Worm (Caenorhabditis elegans) whole organism, young adult: ENCODE results near the gene hrpl-1.

Source experiments
- F33H1.4 ChIP-seq: fragments of 200-800 bp; sonication (Bioruptor generic); IDR thresholded peaks from 2 replicates; pipeline ENCODE4 v1.3.6; 2022; ENCODE audit warnings: missing genetic modification reagents, missing genetic modification characterization, missing compliant biosample characterization
- Y53G8AR.9 ChIP-seq: fragments of 200-800 bp; sonication (Bioruptor generic); conservative IDR thresholded peaks from 2 replicates; pipeline ENCODE4 v1.3.6; 2022; ENCODE audit warnings: missing genetic modification reagents, missing genetic modification characterization, missing compliant biosample characterization
- Y95B8A.8 ChIP-seq: fragments of 200-800 bp; sonication (Bioruptor generic); IDR thresholded peaks from 2 replicates; pipeline ENCODE4 v1.3.6; 2022; ENCODE audit warnings: missing genetic modification reagents, missing genetic modification characterization, missing compliant biosample characterization
- ama-1 ChIP-seq, 3 experiments: fragments of 150-350 bp in 1 of 3; sonication (generic microtip) in 2 of 3; optimal IDR thresholded peaks; 2 replicates each; lab custom pipeline; 2014 to 2018; ENCODE audit warnings: missing biosample characterization in 2 of 3, missing genetic modification characterization in 2 of 3, missing genetic modification reagents in 2 of 3
- aptf-3 ChIP-seq: fragments of 200-800 bp; sonication (Bioruptor generic); IDR thresholded peaks from 2 replicates; pipeline ENCODE4 v1.3.6; 2022; ENCODE audit warnings: missing genetic modification characterization, missing compliant biosample characterization
- atf-7 ChIP-seq: sonication (generic microtip); optimal IDR thresholded peaks from 2 replicates; lab custom pipeline; 2017; ENCODE audit warnings: mild to moderate bottlenecking, missing genetic modification characterization, missing compliant biosample characterization
- athp-1 ChIP-seq: sonication (generic microtip); optimal IDR thresholded peaks from 2 replicates; lab custom pipeline; 2017; ENCODE audit warnings: mild to moderate bottlenecking, missing genetic modification characterization, missing compliant biosample characterization
- ceh-27 ChIP-seq: fragments of 200-800 bp; sonication (Bioruptor generic); optimal IDR thresholded peaks from 2 replicates; lab custom pipeline; 2018; ENCODE audit warnings: mild to moderate bottlenecking, missing genetic modification characterization, moderate library complexity, missing compliant biosample characterization
- ceh-79 ChIP-seq: sonication (generic microtip); optimal IDR thresholded peaks from 2 replicates; lab custom pipeline; 2017; ENCODE audit warnings: mild to moderate bottlenecking, missing genetic modification characterization, missing compliant biosample characterization
- ceh-91 ChIP-seq: fragments of 200-800 bp; sonication (Bioruptor generic); IDR thresholded peaks from 2 replicates; pipeline ENCODE4 v1.3.6; 2022; ENCODE audit warnings: missing genetic modification reagents, missing genetic modification characterization, missing compliant biosample characterization
- chd-7 ChIP-seq: sonication (generic microtip); optimal IDR thresholded peaks from 2 replicates; lab custom pipeline; 2016; ENCODE audit warnings: mild to moderate bottlenecking, missing genetic modification characterization, moderate library complexity, missing compliant biosample characterization
- dox-1 ChIP-seq: fragments of 200-800 bp; sonication (Bioruptor generic); IDR thresholded peaks from 2 replicates; pipeline ENCODE4 v1.3.6; 2022; ENCODE audit warnings: missing genetic modification reagents, missing genetic modification characterization, missing compliant biosample characterization
- egl-18 ChIP-seq: fragments of 200-800 bp; sonication (Bioruptor generic); IDR thresholded peaks from 2 replicates; pipeline ENCODE4 v1.3.6; 2022; ENCODE audit warnings: missing genetic modification reagents, missing genetic modification characterization, missing compliant biosample characterization
- egrh-3 ChIP-seq: fragments of 200-800 bp; sonication (Bioruptor generic); IDR thresholded peaks from 2 replicates; pipeline ENCODE4 v1.3.6; 2022; ENCODE audit warnings: missing genetic modification reagents, missing genetic modification characterization, missing compliant biosample characterization
- ekl-4 ChIP-seq: fragments of 200-800 bp; sonication (Bioruptor generic); IDR thresholded peaks from 2 replicates; pipeline ENCODE4 v1.3.6; 2022; ENCODE audit warnings: missing genetic modification reagents, missing genetic modification characterization, missing compliant biosample characterization
- ets-4 ChIP-seq: fragments of 200-800 bp; sonication (Bioruptor generic); optimal IDR thresholded peaks from 2 replicates; lab custom pipeline; 2018; ENCODE audit warnings: mild to moderate bottlenecking, missing genetic modification characterization, missing compliant biosample characterization
- hlh-26 ChIP-seq: fragments of 200-800 bp; sonication (Bioruptor generic); conservative IDR thresholded peaks from 2 replicates; pipeline ENCODE4 v1.3.6; 2022; ENCODE audit warnings: missing genetic modification reagents, missing genetic modification characterization, missing compliant biosample characterization
- hmg-1.2 ChIP-seq: fragments of 200-800 bp; sonication (Bioruptor generic); IDR thresholded peaks from 2 replicates; pipeline ENCODE4 v1.3.6; 2022; ENCODE audit warnings: missing genetic modification reagents, missing genetic modification characterization, missing compliant biosample characterization
- hrde-1 ChIP-seq: sonication (generic microtip); optimal IDR thresholded peaks from 2 replicates; lab custom pipeline; 2016; ENCODE audit warnings: missing genetic modification characterization, mild to moderate bottlenecking, missing compliant biosample characterization, moderate library complexity, missing genotype, missing genetic modification reagents, borderline replicate concordance
- let-607 ChIP-seq, 2 experiments: fragments of 200-800 bp in 1 of 2; sonication (Bioruptor generic) in 1 of 2; sonication (generic microtip) in 1 of 2; optimal IDR thresholded peaks; 2 replicates each; lab custom pipeline; 2016 to 2018; ENCODE audit warnings: mild to moderate bottlenecking in 2 of 2, missing compliant biosample characterization in 2 of 2, missing genetic modification characterization in 2 of 2, moderate library complexity in 2 of 2, missing genotype in 1 of 2
- lin-54 ChIP-seq: fragments of 200-800 bp; sonication (Bioruptor generic); optimal IDR thresholded peaks from 2 replicates; lab custom pipeline; 2018; ENCODE audit warnings: mild to moderate bottlenecking, missing genetic modification characterization, missing compliant biosample characterization
- lir-1 ChIP-seq: fragments of 200-800 bp; sonication (Bioruptor generic); conservative IDR thresholded peaks from 2 replicates; pipeline ENCODE4 v1.3.6; 2022; ENCODE audit warnings: missing genetic modification reagents, missing genetic modification characterization, missing compliant biosample characterization
- lsl-1 ChIP-seq: fragments of 200-800 bp; sonication (Bioruptor generic); optimal IDR thresholded peaks from 2 replicates; lab custom pipeline; 2018; ENCODE audit warnings: mild to moderate bottlenecking, missing genetic modification characterization, moderate library complexity, missing compliant biosample characterization
- madf-10 ChIP-seq: sonication (generic microtip); optimal IDR thresholded peaks from 2 replicates; lab custom pipeline; 2016; ENCODE audit warnings: mild to moderate bottlenecking, missing genetic modification characterization, missing compliant biosample characterization
- madf-3 ChIP-seq: fragments of 200-800 bp; sonication (Bioruptor generic); IDR thresholded peaks from 2 replicates; pipeline ENCODE4 v1.3.6; 2022; ENCODE audit warnings: missing genetic modification reagents, missing genetic modification characterization, missing compliant biosample characterization
- madf-6 ChIP-seq: fragments of 200-800 bp; sonication (Bioruptor generic); IDR thresholded peaks from 2 replicates; pipeline ENCODE4 v1.3.6; 2022; ENCODE audit warnings: missing genetic modification reagents, missing genetic modification characterization, missing compliant biosample characterization
- madf-8 ChIP-seq: fragments of 200-800 bp; sonication (Bioruptor generic); conservative IDR thresholded peaks from 2 replicates; pipeline ENCODE4 v1.3.6; 2022; ENCODE audit warnings: missing genetic modification reagents, missing genetic modification characterization, missing compliant biosample characterization
- mcd-1 ChIP-seq: fragments of 200-800 bp; sonication (Bioruptor generic); IDR thresholded peaks from 2 replicates; pipeline ENCODE4 v1.3.6; 2022; ENCODE audit warnings: missing genetic modification reagents, missing genetic modification characterization, missing compliant biosample characterization
- mes-4 ChIP-seq: sonication (generic microtip); optimal IDR thresholded peaks from 2 replicates; lab custom pipeline; 2016; ENCODE audit warnings: missing genotype, missing genetic modification characterization, missing compliant biosample characterization
- nhr-120 ChIP-seq: fragments of 200-800 bp; sonication (Bioruptor generic); IDR thresholded peaks from 2 replicates; pipeline ENCODE4 v1.3.6; 2022; ENCODE audit warnings: missing genetic modification characterization, missing compliant biosample characterization
- nhr-80 ChIP-seq: sonication (generic microtip); optimal IDR thresholded peaks from 2 replicates; lab custom pipeline; 2016; ENCODE audit warnings: missing genetic modification characterization, missing compliant biosample characterization
- pbrm-1 ChIP-seq: fragments of 200-800 bp; sonication (Bioruptor generic); IDR thresholded peaks from 2 replicates; pipeline ENCODE4 v1.3.6; 2022; ENCODE audit warnings: missing genetic modification reagents, missing genetic modification characterization, missing compliant biosample characterization
- pha-4 ChIP-seq: fragments of 150-350 bp; sonication (generic microtip); optimal IDR thresholded peaks from 2 replicates; lab custom pipeline; 2014; ENCODE audit warnings: missing biosample characterization, missing genetic modification reagents, missing genetic modification characterization
- repo-1 ChIP-seq: sonication (generic microtip); optimal IDR thresholded peaks from 2 replicates; lab custom pipeline; 2017; ENCODE audit warnings: mild to moderate bottlenecking, missing genetic modification characterization, missing compliant biosample characterization
- sdz-38 ChIP-seq: sonication (generic microtip); optimal IDR thresholded peaks from 2 replicates; lab custom pipeline; 2016; ENCODE audit warnings: missing genotype, missing genetic modification characterization, missing compliant biosample characterization
- snpc-1.1 ChIP-seq: sonication (generic microtip); optimal IDR thresholded peaks from 2 replicates; lab custom pipeline; 2017; ENCODE audit warnings: missing genetic modification characterization, mild to moderate bottlenecking, missing compliant biosample characterization, antibody characterized with exemption, moderate library complexity, missing genotype, missing genetic modification reagents; ENCODE audit not compliant: insufficient read depth
- snpc-1.3 ChIP-seq: sonication (generic microtip); optimal IDR thresholded peaks from 2 replicates; lab custom pipeline; 2017; ENCODE audit warnings: missing genetic modification characterization, mild to moderate bottlenecking, missing compliant biosample characterization, antibody characterized with exemption, moderate library complexity, missing genotype, missing genetic modification reagents; ENCODE audit not compliant: insufficient read depth
- snpc-3.4 ChIP-seq: sonication (generic microtip); optimal IDR thresholded peaks from 2 replicates; lab custom pipeline; 2017; ENCODE audit warnings: missing genetic modification characterization, mild to moderate bottlenecking, missing compliant biosample characterization, antibody characterized with exemption, moderate library complexity, missing genotype, missing genetic modification reagents
- snpc-4 ChIP-seq, 5 experiments: fragments of 150-350 bp in 1 of 5; sonication (generic microtip) in 4 of 5; optimal IDR thresholded peaks; 2 replicates each; lab custom pipeline; 2014 to 2018; ENCODE audit warnings: missing genetic modification characterization in 5 of 5, missing biosample characterization in 3 of 5, antibody characterized with exemption in 2 of 5, mild to moderate bottlenecking in 2 of 5, missing compliant biosample characterization in 2 of 5, missing genotype in 2 of 5, moderate library complexity in 2 of 5, missing genetic modification reagents in 1 of 5
- somi-1 ChIP-seq: fragments of 200-800 bp; sonication (Bioruptor generic); optimal IDR thresholded peaks from 2 replicates; lab custom pipeline; 2018; ENCODE audit warnings: mild to moderate bottlenecking, missing genetic modification characterization, missing compliant biosample characterization
- zfh-2 ChIP-seq: fragments of 200-800 bp; sonication (Bioruptor generic); conservative IDR thresholded peaks from 2 replicates; pipeline ENCODE4 v1.3.6; 2022; ENCODE audit warnings: missing genetic modification reagents, missing genetic modification characterization, missing compliant biosample characterization
- zim-3 ChIP-seq: sonication (generic microtip); optimal IDR thresholded peaks from 2 replicates; lab custom pipeline; 2017; ENCODE audit warnings: mild to moderate bottlenecking, missing genetic modification characterization, moderate library complexity, missing compliant biosample characterization

The hrpl-1 gene

DNA sequence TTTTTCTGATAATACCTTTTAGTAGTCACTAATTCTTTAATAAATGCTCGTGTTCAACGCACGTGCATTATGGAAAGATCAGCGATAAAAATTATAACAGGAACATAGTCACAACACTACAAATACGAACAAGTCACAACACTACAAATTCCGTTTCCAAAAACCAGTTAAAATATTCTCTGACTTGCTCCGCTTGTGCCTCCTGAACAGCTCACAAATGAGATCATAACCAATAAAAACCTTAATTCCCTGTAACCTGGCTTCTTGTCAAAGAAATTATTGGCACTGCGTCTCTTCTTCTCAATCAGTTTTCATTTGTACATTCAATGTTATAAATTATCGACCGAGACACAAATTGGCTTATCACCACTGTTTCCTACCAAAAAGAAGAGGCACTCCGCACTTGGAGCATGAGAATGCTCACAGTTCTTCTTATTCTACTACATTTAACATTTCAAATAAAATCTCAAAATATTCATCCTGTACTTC, 20.9 kb downstream of the hrpl-1 start, which contains the start of gene B0252.1:
Gene B0252.1, plus strand, starts transcription at position 318 of the 489 bp plus-strand sequence.
- no peak for TF ChIP-seq nhr-120 (GFP tag; lab: Robert Waterston, UW)
- TF ChIP-seq nhr-80 (tag; lab: Kevin White, UChicago) = peak; percentile 77

DNA sequence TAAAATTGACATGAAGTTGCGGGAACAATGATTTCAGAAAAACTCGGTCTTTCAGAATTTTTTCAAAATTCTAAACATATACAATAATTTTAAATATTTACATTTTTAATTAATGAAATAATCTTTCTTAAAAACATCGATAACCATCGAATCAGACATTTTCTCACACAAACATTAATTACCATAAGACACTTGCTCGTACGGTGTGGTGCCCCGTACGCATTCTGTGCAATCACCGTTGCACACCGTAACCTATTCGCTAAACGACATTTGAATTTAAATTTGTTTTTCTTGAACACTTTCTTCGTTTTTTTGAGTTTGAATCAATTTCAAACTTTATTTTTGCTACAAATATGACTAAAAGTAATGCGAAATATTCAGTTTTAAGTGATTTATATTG, 25.3 kb downstream of the hrpl-1 start:
- TF ChIP-seq aptf-3 = no peak
- TF ChIP-seq nhr-80 (tag; lab: Kevin White, UChicago) = no peak
- TF ChIP-seq ama-1 (optimal IDR thresholded peaks at IDR 0.05; lab: Kevin White, UChicago) = no peak
- TF ChIP-seq ama-1 (GFP tag; optimal IDR thresholded peaks at IDR 0.05; lab: Kevin White, UChicago) = no peak
- 0 out of 2 replicates have a peak, but pooled peaks have one; percentile 29 for TF ChIP-seq ceh-91
- no peak for TF ChIP-seq ekl-4 (GFP tag; lab: Robert Waterston, UW)
- TF ChIP-seq madf-8 (GFP tag; lab: Robert Waterston, UW) = 0 out of 2 replicates have a peak, but pooled peaks have one; percentile 7
- no peak for TF ChIP-seq repo-1 (tag; lab: Kevin White, UChicago)
- no peak for TF ChIP-seq somi-1
- peak; percentile 90 for TF ChIP-seq athp-1 (tag; lab: Kevin White, UChicago)
- no peak for TF ChIP-seq zfh-2 (GFP tag; lab: Robert Waterston, UW)
- no peak for TF ChIP-seq Y95B8A.8 (GFP tag; lab: Robert Waterston, UW)
- no peak for TF ChIP-seq snpc-1.3
- TF ChIP-seq Y53G8AR.9 (GFP tag; lab: Robert Waterston, UW) = no peak
- TF ChIP-seq ets-4 (GFP tag; lab: Kevin White, UChicago) = no peak
- TF ChIP-seq sdz-38 (tag; lab: Kevin White, UChicago) = no peak
- no peak for TF ChIP-seq dox-1 (GFP tag; lab: Robert Waterston, UW)
- TF ChIP-seq F33H1.4 (GFP tag; lab: Robert Waterston, UW) = peak; percentile 20; the same call in 1 of the 2 replicates
- no peak for TF ChIP-seq chd-7
- no peak for TF ChIP-seq pbrm-1 (GFP tag; lab: Robert Waterston, UW)
- TF ChIP-seq hrde-1 (tag; lab: Kevin White, UChicago) = no peak
- no peak for TF ChIP-seq ceh-79 (tag; lab: Kevin White, UChicago)
- TF ChIP-seq lsl-1 (GFP tag; lab: Kevin White, UChicago) = peak; percentile 89
- TF ChIP-seq lin-54 (GFP tag; lab: Kevin White, UChicago) = no peak
- TF ChIP-seq let-607 (tag; optimal IDR thresholded peaks at IDR 0.05; lab: Kevin White, UChicago) = no peak
- no peak for TF ChIP-seq zim-3

DNA sequence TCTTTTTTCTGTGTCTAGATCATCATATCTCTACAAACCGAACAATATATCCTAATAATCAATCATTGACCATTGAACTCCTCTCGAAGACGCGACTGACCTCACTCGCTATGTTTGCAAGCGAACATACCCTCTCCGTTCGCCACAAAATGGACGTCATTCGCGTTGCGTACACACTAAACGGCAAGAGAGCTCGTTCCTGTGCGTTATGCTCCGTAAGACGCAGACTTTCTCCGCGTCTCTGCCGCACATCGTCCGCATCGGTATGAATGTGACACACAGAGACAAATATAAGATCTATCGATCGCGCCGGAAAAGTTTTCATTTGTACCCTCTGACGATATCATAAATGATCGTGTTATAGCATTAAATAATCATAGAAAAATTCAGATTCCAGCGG, 27.5 kb downstream of the hrpl-1 start:
- TF ChIP-seq madf-3 (GFP tag; lab: Robert Waterston, UW) (0 out of 2 replicates have a peak, but pooled peaks have one; percentile 44), lir-1 (GFP tag; lab: Robert Waterston, UW) (no peak)

DNA sequence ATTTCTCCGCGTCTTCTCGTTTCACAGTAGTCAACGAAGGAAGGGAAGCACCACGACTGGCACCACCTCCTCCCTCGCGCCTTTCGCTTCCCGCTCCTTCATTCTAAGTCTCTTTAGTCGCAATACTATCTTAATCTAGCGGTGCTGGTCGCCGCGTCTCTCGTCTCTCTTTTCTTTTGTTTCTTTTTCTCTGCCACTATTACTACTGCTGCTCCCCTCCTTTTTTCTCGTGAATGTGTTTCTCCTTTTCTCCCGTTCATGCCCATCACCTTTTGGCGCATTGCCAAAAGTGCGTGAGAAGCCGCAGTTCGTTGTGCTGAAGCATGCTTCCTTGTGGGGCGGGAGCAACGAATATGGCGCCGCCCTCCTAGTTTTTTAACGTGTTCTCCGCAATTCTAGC, 28.0 kb downstream of the hrpl-1 start:
- TF ChIP-seq let-607 (tag; optimal IDR thresholded peaks at IDR 0.05; lab: Kevin White, UChicago) = peak in 1 of 2 experiments; percentile 32
- no peak for TF ChIP-seq snpc-1.1 (tag; lab: Kevin White, UChicago)
- TF ChIP-seq pha-4 (tag; lab: Kevin White, UChicago) = peak; percentile 21
- TF ChIP-seq madf-10 (tag; lab: Kevin White, UChicago) = peak; percentile 63
- peak; percentile 52 for TF ChIP-seq mcd-1
- no peak for TF ChIP-seq egl-18 (GFP tag; lab: Robert Waterston, UW)
- peak; percentile 47 for TF ChIP-seq atf-7 (tag; lab: Kevin White, UChicago)
- TF ChIP-seq ceh-27 (GFP tag; lab: Kevin White, UChicago) = peak; percentile 45
- TF ChIP-seq mes-4 (tag; lab: Kevin White, UChicago) = no peak
- no peak for TF ChIP-seq hlh-26
- peak; percentile 76 for TF ChIP-seq egrh-3 (GFP tag; lab: Robert Waterston, UW)
- no peak for TF ChIP-seq snpc-4 (GFP tag; optimal IDR thresholded peaks at IDR 0.05; lab: Kevin White, UChicago)
- TF ChIP-seq snpc-4 (tag; optimal IDR thresholded peaks at IDR 0.05; lab: Kevin White, UChicago) = peak in 3 of 4 experiments; percentile 11 to 54 (median 23)
- no peak for TF ChIP-seq madf-6 (GFP tag; lab: Robert Waterston, UW)
- peak; percentile 89 for TF ChIP-seq hmg-1.2
- no peak for TF ChIP-seq snpc-3.4 (tag; lab: Kevin White, UChicago)
